Worm (Caenorhabditis elegans) whole organism, L1 larva: ENCODE data around the gene acd-3.

Source experiments
- C16A3.4 ChIP-seq: fragments of 150-350 bp; optimal IDR thresholded peaks from 2 replicates; lab custom pipeline; 2014; ENCODE audit warnings: missing biosample characterization, missing genetic modification characterization
- Y116A8C.19 ChIP-seq: sonication (generic microtip); optimal IDR thresholded peaks from 2 replicates; lab custom pipeline; 2016; ENCODE audit warnings: missing compliant biosample characterization, missing genetic modification characterization, borderline replicate concordance
- ama-1 ChIP-seq: fragments of 150-350 bp; optimal IDR thresholded peaks from 2 replicates; lab custom pipeline; 2014
- blmp-1 ChIP-seq: fragments of 150-350 bp; optimal IDR thresholded peaks from 2 replicates; lab custom pipeline; 2014; ENCODE audit warnings: missing biosample characterization, missing genetic modification characterization
- fos-1 ChIP-seq: fragments of 150-350 bp; optimal IDR thresholded peaks from 2 replicates; lab custom pipeline; 2014; ENCODE audit warnings: missing biosample characterization, missing genetic modification characterization
- lin-13 ChIP-seq: fragments of 150-350 bp; optimal IDR thresholded peaks from 2 replicates; lab custom pipeline; 2014; ENCODE audit warnings: missing biosample characterization, missing genetic modification reagents, missing genetic modification characterization
- lin-15B ChIP-seq: fragments of 150-350 bp; sonication (generic microtip); optimal IDR thresholded peaks from 3 replicates; lab custom pipeline; 2014; ENCODE audit warnings: missing biosample characterization, missing genetic modification characterization
- mep-1 ChIP-seq: fragments of 150-350 bp; optimal IDR thresholded peaks from 2 replicates; lab custom pipeline; 2014; ENCODE audit warnings: missing biosample characterization, missing genetic modification characterization
- nhr-77 ChIP-seq: fragments of 150-350 bp; optimal IDR thresholded peaks from 2 replicates; lab custom pipeline; 2014; ENCODE audit warnings: missing biosample characterization, missing genetic modification characterization
- skn-1 ChIP-seq: fragments of 150-350 bp; optimal IDR thresholded peaks from 2 replicates; lab custom pipeline; 2014; ENCODE audit warnings: missing biosample characterization, missing genetic modification characterization
- unc-130 ChIP-seq: fragments of 150-350 bp; optimal IDR thresholded peaks from 2 replicates; lab custom pipeline; 2017; ENCODE audit warnings: missing biosample characterization, missing genetic modification characterization, inconsistent platforms
- unc-62 ChIP-seq: fragments of 150-350 bp; optimal IDR thresholded peaks from 2 replicates; lab custom pipeline; 2014; ENCODE audit warnings: missing biosample characterization, missing genetic modification reagents, missing genetic modification characterization

DNA sequence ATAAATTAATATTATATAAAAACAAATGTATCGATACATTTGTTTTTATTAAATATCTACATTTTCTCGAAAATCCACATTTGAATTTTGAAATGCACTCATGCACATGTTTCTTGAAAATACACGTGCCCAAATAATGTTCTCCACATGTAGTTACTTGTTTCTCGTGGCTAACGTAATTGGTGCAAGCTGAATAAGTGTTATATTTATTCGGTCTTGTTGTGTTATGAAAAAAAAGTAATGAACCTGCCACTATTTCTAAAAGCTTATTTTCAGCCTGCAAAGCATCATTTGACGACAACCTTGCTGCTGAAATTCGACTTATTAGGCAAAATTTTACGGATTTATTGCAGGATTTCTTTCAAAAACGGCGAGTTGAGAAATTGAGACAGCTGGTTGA is 35.7 kb upstream of the acd-3 start:
- TF ChIP-seq mep-1 (tag; lab: Kevin White, UChicago) (peak; percentile 97), unc-130 (tag; lab: Kevin White, UChicago) (no peak), fos-1 (peak; percentile 92), ama-1 (lab: Kevin White, UChicago) (no peak), C16A3.4 (tag; lab: Kevin White, UChicago) (peak; percentile 81), unc-62 (GFP tag; lab: Kevin White, UChicago) (no peak), Y116A8C.19 (tag; lab: Kevin White, UChicago) (no peak), lin-13 (GFP tag; lab: Kevin White, UChicago) (peak; percentile 42), lin-15B (tag; lab: Kevin White, UChicago) (no peak), blmp-1 (tag; lab: Kevin White, UChicago) (peak; percentile 18), nhr-77 (tag; lab: Kevin White, UChicago) (peak; percentile 74), skn-1 (tag; lab: Kevin White, UChicago) (peak; percentile 82)
